Worm (Caenorhabditis elegans) whole organism, young adult: ENCODE data around the gene W02A2.8.
A peak's percentile ranks its signal among the peaks of the same experiment; 100 is the strongest.

Source experiments
- B0261.1 ChIP-seq: sonication (generic microtip); optimal IDR thresholded peaks from 2 replicates; lab custom pipeline; 2016; ENCODE audit warnings: mild to moderate bottlenecking, missing genetic modification characterization, moderate library complexity, missing compliant biosample characterization
- B0336.3 ChIP-seq: fragments of 200-800 bp; sonication (Bioruptor generic); IDR thresholded peaks from 2 replicates; pipeline ENCODE4 v1.3.6; 2022; ENCODE audit warnings: missing genetic modification characterization, missing compliant biosample characterization
- C06A6.2 ChIP-seq: fragments of 200-800 bp; sonication (Bioruptor generic); conservative IDR thresholded peaks from 2 replicates; pipeline ENCODE4 v1.3.6; 2022; ENCODE audit warnings: missing genetic modification characterization, missing compliant biosample characterization
- F33H1.4 ChIP-seq: fragments of 200-800 bp; sonication (Bioruptor generic); IDR thresholded peaks from 2 replicates; pipeline ENCODE4 v1.3.6; 2022; ENCODE audit warnings: missing genetic modification reagents, missing genetic modification characterization, missing compliant biosample characterization
- F37B4.10 ChIP-seq: fragments of 200-800 bp; sonication (Bioruptor generic); IDR thresholded peaks from 2 replicates; pipeline ENCODE4 v1.3.6; 2022; ENCODE audit warnings: missing genetic modification characterization, missing compliant biosample characterization
- Y53G8AR.9 ChIP-seq: fragments of 200-800 bp; sonication (Bioruptor generic); conservative IDR thresholded peaks from 2 replicates; pipeline ENCODE4 v1.3.6; 2022; ENCODE audit warnings: missing genetic modification reagents, missing genetic modification characterization, missing compliant biosample characterization
- Y79H2A.3 ChIP-seq: fragments of 200-800 bp; sonication (Bioruptor generic); conservative IDR thresholded peaks from 2 replicates; pipeline ENCODE4 v1.3.6; 2022; ENCODE audit warnings: missing genetic modification reagents, missing genetic modification characterization, missing compliant biosample characterization
- Y95B8A.8 ChIP-seq: fragments of 200-800 bp; sonication (Bioruptor generic); IDR thresholded peaks from 2 replicates; pipeline ENCODE4 v1.3.6; 2022; ENCODE audit warnings: missing genetic modification reagents, missing genetic modification characterization, missing compliant biosample characterization
- aptf-3 ChIP-seq: fragments of 200-800 bp; sonication (Bioruptor generic); IDR thresholded peaks from 2 replicates; pipeline ENCODE4 v1.3.6; 2022; ENCODE audit warnings: missing genetic modification characterization, missing compliant biosample characterization
- atf-7 ChIP-seq: sonication (generic microtip); optimal IDR thresholded peaks from 2 replicates; lab custom pipeline; 2017; ENCODE audit warnings: mild to moderate bottlenecking, missing genetic modification characterization, missing compliant biosample characterization
- attf-5 ChIP-seq: fragments of 200-800 bp; sonication (Bioruptor generic); optimal IDR thresholded peaks from 2 replicates; lab custom pipeline; 2018; ENCODE audit warnings: mild to moderate bottlenecking, missing genetic modification characterization, missing compliant biosample characterization
- attf-6 ChIP-seq: fragments of 200-800 bp; sonication (Bioruptor generic); IDR thresholded peaks from 2 replicates; pipeline ENCODE4 v1.3.6; 2022; ENCODE audit warnings: missing genetic modification reagents, missing genetic modification characterization, missing compliant biosample characterization
- cebp-1 ChIP-seq, 2 experiments: fragments of 200-800 bp in 1 of 2; sonication (Bioruptor generic) in 1 of 2; sonication (generic microtip) in 1 of 2; IDR thresholded peaks in 1 of 2; optimal IDR thresholded peaks in 1 of 2; 2 replicates each; pipeline versions ENCODE4 v1.3.6 to Lab custom; 2017 to 2022; ENCODE audit warnings: missing compliant biosample characterization in 2 of 2, missing genetic modification characterization in 2 of 2, mild to moderate bottlenecking in 1 of 2, missing genetic modification reagents in 1 of 2, moderate library complexity in 1 of 2
- ceh-100 ChIP-seq: fragments of 200-800 bp; sonication (Bioruptor generic); IDR thresholded peaks from 2 replicates; pipeline ENCODE4 v1.3.6; 2022; ENCODE audit warnings: missing genetic modification reagents, missing genetic modification characterization, missing compliant biosample characterization
- die-1 ChIP-seq: sonication (generic microtip); optimal IDR thresholded peaks from 2 replicates; lab custom pipeline; 2016; ENCODE audit warnings: missing genotype, mild to moderate bottlenecking, missing genetic modification characterization, missing compliant biosample characterization
- dpff-1 ChIP-seq: sonication (generic microtip); optimal IDR thresholded peaks from 2 replicates; lab custom pipeline; 2017; ENCODE audit warnings: mild to moderate bottlenecking, missing genetic modification characterization, missing compliant biosample characterization
- egl-18 ChIP-seq: fragments of 200-800 bp; sonication (Bioruptor generic); IDR thresholded peaks from 2 replicates; pipeline ENCODE4 v1.3.6; 2022; ENCODE audit warnings: missing genetic modification reagents, missing genetic modification characterization, missing compliant biosample characterization
- egrh-3 ChIP-seq: fragments of 200-800 bp; sonication (Bioruptor generic); IDR thresholded peaks from 2 replicates; pipeline ENCODE4 v1.3.6; 2022; ENCODE audit warnings: missing genetic modification reagents, missing genetic modification characterization, missing compliant biosample characterization
- ets-4 ChIP-seq: fragments of 200-800 bp; sonication (Bioruptor generic); optimal IDR thresholded peaks from 2 replicates; lab custom pipeline; 2018; ENCODE audit warnings: mild to moderate bottlenecking, missing genetic modification characterization, missing compliant biosample characterization
- gei-17 ChIP-seq: fragments of 200-800 bp; sonication (Bioruptor generic); optimal IDR thresholded peaks from 2 replicates; lab custom pipeline; 2018; ENCODE audit warnings: mild to moderate bottlenecking, missing genetic modification characterization, missing compliant biosample characterization
- him-1 ChIP-seq: sonication (generic microtip); optimal IDR thresholded peaks from 2 replicates; lab custom pipeline; 2016; ENCODE audit warnings: missing genotype, missing genetic modification reagents, missing genetic modification characterization, missing compliant biosample characterization
- hlh-12 ChIP-seq: sonication (generic microtip); optimal IDR thresholded peaks from 2 replicates; lab custom pipeline; 2016; ENCODE audit warnings: missing genetic modification characterization, missing compliant biosample characterization
- hlh-26 ChIP-seq: fragments of 200-800 bp; sonication (Bioruptor generic); conservative IDR thresholded peaks from 2 replicates; pipeline ENCODE4 v1.3.6; 2022; ENCODE audit warnings: missing genetic modification reagents, missing genetic modification characterization, missing compliant biosample characterization
- hrde-1 ChIP-seq: sonication (generic microtip); optimal IDR thresholded peaks from 2 replicates; lab custom pipeline; 2016; ENCODE audit warnings: missing genetic modification characterization, mild to moderate bottlenecking, missing compliant biosample characterization, moderate library complexity, missing genotype, missing genetic modification reagents, borderline replicate concordance
- hsf-1 ChIP-seq: fragments of 200-800 bp; sonication (Bioruptor generic); IDR thresholded peaks from 2 replicates; pipeline ENCODE4 v1.3.6; 2022; ENCODE audit warnings: missing genetic modification reagents, missing genetic modification characterization, missing compliant biosample characterization
- lin-26 ChIP-seq: fragments of 200-800 bp; sonication (Bioruptor generic); IDR thresholded peaks from 2 replicates; pipeline ENCODE4 v1.3.6; 2022; ENCODE audit warnings: missing genetic modification reagents, missing genetic modification characterization, missing compliant biosample characterization
- lin-35 ChIP-seq, 3 experiments: fragments of 150-350 bp in 2 of 3; sonication (generic microtip) in 1 of 3; optimal IDR thresholded peaks; 2 replicates each; lab custom pipeline; 2014 to 2018; ENCODE audit warnings: missing biosample characterization in 3 of 3, missing genetic modification characterization in 3 of 3, missing genetic modification reagents in 3 of 3
- lin-54 ChIP-seq: fragments of 200-800 bp; sonication (Bioruptor generic); optimal IDR thresholded peaks from 2 replicates; lab custom pipeline; 2018; ENCODE audit warnings: mild to moderate bottlenecking, missing genetic modification characterization, missing compliant biosample characterization
- lir-1 ChIP-seq: fragments of 200-800 bp; sonication (Bioruptor generic); conservative IDR thresholded peaks from 2 replicates; pipeline ENCODE4 v1.3.6; 2022; ENCODE audit warnings: missing genetic modification reagents, missing genetic modification characterization, missing compliant biosample characterization
- madf-8 ChIP-seq: fragments of 200-800 bp; sonication (Bioruptor generic); conservative IDR thresholded peaks from 2 replicates; pipeline ENCODE4 v1.3.6; 2022; ENCODE audit warnings: missing genetic modification reagents, missing genetic modification characterization, missing compliant biosample characterization
- mes-4 ChIP-seq: sonication (generic microtip); optimal IDR thresholded peaks from 2 replicates; lab custom pipeline; 2016; ENCODE audit warnings: missing genotype, missing genetic modification characterization, missing compliant biosample characterization
- mxl-1 ChIP-seq: sonication (generic microtip); optimal IDR thresholded peaks from 2 replicates; lab custom pipeline; 2016; ENCODE audit warnings: missing genetic modification characterization, missing compliant biosample characterization
- nhr-27 ChIP-seq: fragments of 200-800 bp; sonication (Bioruptor generic); optimal IDR thresholded peaks from 2 replicates; lab custom pipeline; 2018; ENCODE audit warnings: mild to moderate bottlenecking, missing genetic modification characterization, moderate library complexity, missing compliant biosample characterization
- nhr-80 ChIP-seq: sonication (generic microtip); optimal IDR thresholded peaks from 2 replicates; lab custom pipeline; 2016; ENCODE audit warnings: missing genetic modification characterization, missing compliant biosample characterization
- pbrm-1 ChIP-seq: fragments of 200-800 bp; sonication (Bioruptor generic); IDR thresholded peaks from 2 replicates; pipeline ENCODE4 v1.3.6; 2022; ENCODE audit warnings: missing genetic modification reagents, missing genetic modification characterization, missing compliant biosample characterization
- repo-1 ChIP-seq: sonication (generic microtip); optimal IDR thresholded peaks from 2 replicates; lab custom pipeline; 2017; ENCODE audit warnings: mild to moderate bottlenecking, missing genetic modification characterization, missing compliant biosample characterization
- snpc-1.3 ChIP-seq: sonication (generic microtip); optimal IDR thresholded peaks from 2 replicates; lab custom pipeline; 2017; ENCODE audit warnings: missing genetic modification characterization, mild to moderate bottlenecking, missing compliant biosample characterization, antibody characterized with exemption, moderate library complexity, missing genotype, missing genetic modification reagents; ENCODE audit not compliant: insufficient read depth
- snpc-4 ChIP-seq, 5 experiments: fragments of 150-350 bp in 1 of 5; sonication (generic microtip) in 4 of 5; optimal IDR thresholded peaks; 2 replicates each; lab custom pipeline; 2014 to 2018; ENCODE audit warnings: missing genetic modification characterization in 5 of 5, missing biosample characterization in 3 of 5, antibody characterized with exemption in 2 of 5, mild to moderate bottlenecking in 2 of 5, missing compliant biosample characterization in 2 of 5, missing genotype in 2 of 5, moderate library complexity in 2 of 5, missing genetic modification reagents in 1 of 5
- somi-1 ChIP-seq: fragments of 200-800 bp; sonication (Bioruptor generic); optimal IDR thresholded peaks from 2 replicates; lab custom pipeline; 2018; ENCODE audit warnings: mild to moderate bottlenecking, missing genetic modification characterization, missing compliant biosample characterization
- tbp1 ChIP-seq: fragments of 200-800 bp; sonication (Bioruptor generic); optimal IDR thresholded peaks from 2 replicates; lab custom pipeline; 2018; ENCODE audit warnings: mild to moderate bottlenecking, missing genetic modification characterization, missing compliant biosample characterization
- unc-130 ChIP-seq: sonication (generic microtip); optimal IDR thresholded peaks from 2 replicates; lab custom pipeline; 2016; ENCODE audit warnings: missing genetic modification reagents, missing genetic modification characterization, missing compliant biosample characterization
- unc-62 ChIP-seq: fragments of 150-350 bp; optimal IDR thresholded peaks from 2 replicates; lab custom pipeline; 2014; ENCODE audit warnings: missing biosample characterization, missing genetic modification reagents, missing genetic modification characterization
- xnd-1 ChIP-seq: sonication (generic microtip); optimal IDR thresholded peaks from 2 replicates; lab custom pipeline; 2016; ENCODE audit warnings: missing genotype, missing genetic modification reagents, missing genetic modification characterization, missing compliant biosample characterization
- ztf-18 ChIP-seq: sonication (generic microtip); optimal IDR thresholded peaks from 2 replicates; lab custom pipeline; 2016; ENCODE audit warnings: missing genotype, mild to moderate bottlenecking, missing genetic modification characterization, missing compliant biosample characterization
- ztf-22 ChIP-seq: fragments of 200-800 bp; sonication (Bioruptor generic); optimal IDR thresholded peaks from 2 replicates; lab custom pipeline; 2018; ENCODE audit warnings: mild to moderate bottlenecking, missing genetic modification characterization, moderate library complexity, missing compliant biosample characterization
- ztf-25 ChIP-seq: fragments of 200-800 bp; sonication (Bioruptor generic); IDR thresholded peaks from 2 replicates; pipeline ENCODE4 v1.3.6; 2022; ENCODE audit warnings: missing genetic modification reagents, missing genetic modification characterization, missing compliant biosample characterization
- ztf-26 ChIP-seq: sonication (generic microtip); optimal IDR thresholded peaks from 2 replicates; lab custom pipeline; 2017; ENCODE audit warnings: missing genetic modification characterization, missing compliant biosample characterization
- ztf-3 ChIP-seq: fragments of 200-800 bp; sonication (Bioruptor generic); optimal IDR thresholded peaks from 2 replicates; lab custom pipeline; 2018; ENCODE audit warnings: mild to moderate bottlenecking, missing genetic modification characterization, missing compliant biosample characterization

The W02A2.8 gene

ce11 chrIV:13318773-13319172, 39.6 kb downstream of the W02A2.8 start (continued):
- TF ChIP-seq ztf-25 (GFP tag; lab: Robert Waterston, UW) (no peak), lin-54 (GFP tag; lab: Kevin White, UChicago) (peak; percentile 31), atf-7 (tag; lab: Kevin White, UChicago) (peak; percentile 60), him-1 (tag; lab: Kevin White, UChicago) (peak; percentile 17), hlh-12 (tag; lab: Kevin White, UChicago) (no peak), ceh-100 (no peak), ets-4 (peak; percentile 59), snpc-4 (GFP tag; optimal IDR thresholded peaks at IDR 0.05; lab: Kevin White, UChicago) (no peak), snpc-4 (tag; optimal IDR thresholded peaks at IDR 0.05; lab: Kevin White, UChicago) (peak in 2 of 4 experiments; percentile 5 to 53), unc-62 (GFP tag; lab: Kevin White, UChicago) (no peak), repo-1 (tag; lab: Kevin White, UChicago) (peak; percentile 85), nhr-27 (no peak), Y53G8AR.9 (GFP tag; lab: Robert Waterston, UW) (peak; percentile 91), ztf-26 (tag; lab: Kevin White, UChicago) (peak; percentile 16), lin-35 (GFP tag; optimal IDR thresholded peaks at IDR 0.05; lab: Kevin White, UChicago) (no peak), B0336.3 (GFP tag; lab: Robert Waterston, UW) (peak; percentile 80), cebp-1 (GFP tag; IDR thresholded peaks at IDR 0.05; lab: Robert Waterston, UW) (peak; percentile 67), cebp-1 (tag; optimal IDR thresholded peaks at IDR 0.05; lab: Kevin White, UChicago) (peak; percentile 74), hrde-1 (tag; lab: Kevin White, UChicago) (peak; percentile 36), F33H1.4 (GFP tag; lab: Robert Waterston, UW) (0 out of 2 replicates have a peak, but pooled peaks have one; percentile 14), madf-8 (no peak), tbp1 (GFP tag; lab: Kevin White, UChicago) (peak; percentile 64), attf-6 (GFP tag; lab: Robert Waterston, UW) (no peak), Y95B8A.8 (no peak), C06A6.2 (GFP tag; lab: Robert Waterston, UW) (peak; percentile 68), xnd-1 (tag; lab: Kevin White, UChicago) (no peak), Y79H2A.3 (GFP tag; lab: Robert Waterston, UW) (no peak), egl-18 (no peak), mxl-1 (tag; lab: Kevin White, UChicago) (no peak), hlh-26 (no peak), unc-130 (GFP tag; lab: Kevin White, UChicago) (no peak), F37B4.10 (GFP tag; lab: Robert Waterston, UW) (no peak), attf-5 (GFP tag; lab: Kevin White, UChicago) (peak; percentile 25), pbrm-1 (GFP tag; lab: Robert Waterston, UW) (peak; percentile 70), ztf-3 (peak; percentile 30), dpff-1 (tag; lab: Kevin White, UChicago) (no peak), lir-1 (GFP tag; lab: Robert Waterston, UW) (no peak), die-1 (tag; lab: Kevin White, UChicago) (peak; percentile 48), ztf-18 (tag; lab: Kevin White, UChicago) (no peak), hsf-1 (GFP tag; lab: Robert Waterston, UW) (peak; percentile 51; the same call in 1 of the 2 replicates), egrh-3 (GFP tag; lab: Robert Waterston, UW) (no peak), snpc-1.3 (tag; lab: Kevin White, UChicago) (peak; percentile 3), mes-4 (no peak), somi-1 (GFP tag; lab: Kevin White, UChicago) (no peak), B0261.1 (no peak), gei-17 (GFP tag; lab: Kevin White, UChicago) (no peak), aptf-3 (GFP tag; lab: Robert Waterston, UW) (no peak), nhr-80 (peak; percentile 92), ztf-22 (GFP tag; lab: Kevin White, UChicago) (peak; percentile 46), lin-26 (GFP tag; lab: Robert Waterston, UW) (peak; percentile 65; the same call in 1 of the 2 replicates)
